Fruit fly (Drosophila melanogaster) whole organism, embryonic: ENCODE results near the gene CG11089.
A peak's percentile ranks its signal among the peaks of the same experiment; 100 is the strongest.

Experiments used
- Ada2b ChIP-seq: fragments of 200-800 bp; sonication (Bioruptor generic); IDR thresholded peaks from 2 replicates; pipeline ENCODE4 v1.3.6; 2022; ENCODE audit warnings: missing biosample characterization, missing genetic modification characterization
- Blimp-1 ChIP-seq: fragments of 200-800 bp; sonication (Bioruptor generic); optimal IDR thresholded peaks from 3 replicates; lab custom pipeline; 2018; ENCODE audit warnings: missing biosample characterization, missing genetic modification characterization, mild to moderate bottlenecking, moderate library complexity, missing genetic modification reagents
- C15 ChIP-seq: fragments of 200-800 bp; sonication (Bioruptor generic); IDR thresholded peaks from 3 replicates; pipeline ENCODE4 v1.3.6; 2022; ENCODE audit warnings: missing biosample characterization, missing genetic modification characterization
- CG10959 ChIP-seq: fragments of 200-800 bp; sonication (Bioruptor generic); IDR thresholded peaks from 2 replicates; pipeline ENCODE4 v1.3.6; 2022; ENCODE audit warnings: missing biosample characterization, missing genetic modification characterization
- CG11723 ChIP-seq: fragments of 200-800 bp; sonication (Bioruptor generic); optimal IDR thresholded peaks from 2 replicates; lab custom pipeline; 2017; ENCODE audit warnings: missing biosample characterization, mild to moderate bottlenecking, missing genetic modification characterization
- CG12236 ChIP-seq: fragments of 200-800 bp; sonication (Bioruptor generic); optimal IDR thresholded peaks from 2 replicates; lab custom pipeline; 2016; ENCODE audit warnings: missing biosample characterization, missing genetic modification characterization
- CG12744 ChIP-seq: fragments of 200-800 bp; sonication (Bioruptor generic); optimal IDR thresholded peaks from 2 replicates; lab custom pipeline; 2016; ENCODE audit warnings: missing biosample characterization, missing genetic modification characterization
- CG12942 ChIP-seq: fragments of 200-800 bp; sonication (Bioruptor generic); optimal IDR thresholded peaks from 3 replicates; lab custom pipeline; 2016; ENCODE audit warnings: missing biosample characterization, missing genetic modification characterization
- CG13287 ChIP-seq: fragments of 200-800 bp; sonication (Bioruptor generic); IDR thresholded peaks from 2 replicates; pipeline ENCODE4 v1.3.6; 2022; ENCODE audit warnings: missing biosample characterization, missing genetic modification characterization; ENCODE audit not compliant: partially characterized antibody
- CG13894 ChIP-seq: fragments of 200-800 bp; sonication (Bioruptor generic); optimal IDR thresholded peaks from 3 replicates; lab custom pipeline; 2018; ENCODE audit warnings: missing biosample characterization, mild to moderate bottlenecking, missing genetic modification characterization, moderate library complexity
- CG1529 ChIP-seq: fragments of 200-800 bp; sonication (Bioruptor generic); optimal IDR thresholded peaks from 3 replicates; lab custom pipeline; 2018; ENCODE audit warnings: missing biosample characterization, missing genetic modification characterization
- CG16863 ChIP-seq: fragments of 200-800 bp; sonication (Bioruptor generic); optimal IDR thresholded peaks from 3 replicates; lab custom pipeline; 2016; ENCODE audit warnings: missing biosample characterization, missing genetic modification characterization
- CG17328 ChIP-seq: fragments of 200-800 bp; sonication (Bioruptor generic); IDR thresholded peaks from 2 replicates; pipeline ENCODE4 v1.3.6; 2022; ENCODE audit warnings: missing biosample characterization, missing genetic modification characterization
- CG18619 ChIP-seq: fragments of 200-800 bp; sonication (Bioruptor generic); optimal IDR thresholded peaks from 3 replicates; lab custom pipeline; 2017; ENCODE audit warnings: missing biosample characterization, mild to moderate bottlenecking, missing genetic modification characterization
- CG2678 ChIP-seq: fragments of 200-800 bp; sonication (Bioruptor generic); optimal IDR thresholded peaks from 3 replicates; lab custom pipeline; 2019; ENCODE audit warnings: missing biosample characterization, mild to moderate bottlenecking, missing genetic modification characterization, moderate library complexity
- CG3995 ChIP-seq: fragments of 200-800 bp; sonication (Bioruptor generic); optimal IDR thresholded peaks from 3 replicates; lab custom pipeline; 2016; ENCODE audit warnings: missing biosample characterization, missing genetic modification characterization
- CG4282 ChIP-seq: fragments of 200-800 bp; sonication (Bioruptor generic); optimal IDR thresholded peaks from 2 replicates; lab custom pipeline; 2016; ENCODE audit warnings: missing biosample characterization, missing genetic modification characterization
- CG4424 ChIP-seq: fragments of 200-800 bp; sonication (Bioruptor generic); optimal IDR thresholded peaks from 3 replicates; lab custom pipeline; 2016; ENCODE audit warnings: missing biosample characterization, missing genetic modification characterization
- CG4820 ChIP-seq: fragments of 200-800 bp; sonication (Bioruptor generic); optimal IDR thresholded peaks from 3 replicates; lab custom pipeline; 2016; ENCODE audit warnings: missing biosample characterization, missing genetic modification characterization
- CG6654 ChIP-seq: fragments of 200-800 bp; sonication (Bioruptor generic); optimal IDR thresholded peaks from 2 replicates; lab custom pipeline; 2017; ENCODE audit warnings: missing biosample characterization, mild to moderate bottlenecking, missing genetic modification characterization
- CG6854 ChIP-seq: fragments of 200-800 bp; sonication (Bioruptor generic); optimal IDR thresholded peaks from 3 replicates; lab custom pipeline; 2017; ENCODE audit warnings: missing biosample characterization, mild to moderate bottlenecking, missing genetic modification characterization
- CG9727 ChIP-seq: fragments of 200-800 bp; sonication (Bioruptor generic); optimal IDR thresholded peaks from 3 replicates; lab custom pipeline; 2017; ENCODE audit warnings: missing biosample characterization, mild to moderate bottlenecking, missing genetic modification characterization
- CG9932 ChIP-seq: fragments of 200-800 bp; sonication (Bioruptor generic); IDR thresholded peaks from 2 replicates; pipeline ENCODE4 v1.3.6; 2022; ENCODE audit warnings: missing biosample characterization, missing genetic modification characterization
- D ChIP-seq, 2 experiments: fragments of 200-800 bp in 1 of 2; fragments of >200 bp in 1 of 2; sonication (Bioruptor generic) in 1 of 2; optimal IDR thresholded peaks; 2 replicates in 1 of 2; 3 replicates in 1 of 2; lab custom pipeline; 2017; ENCODE audit warnings: mild to moderate bottlenecking in 1 of 2, missing biosample characterization in 1 of 2, missing genetic modification characterization in 1 of 2, missing genetic modification reagents in 1 of 2
- D19A ChIP-seq: fragments of 200-800 bp; optimal IDR thresholded peaks from 3 replicates; lab custom pipeline; 2019; ENCODE audit warnings: missing biosample characterization, mild to moderate bottlenecking, missing genetic modification characterization, moderate library complexity
- Dp ChIP-seq: fragments of 200-800 bp; sonication (Bioruptor generic); optimal IDR thresholded peaks from 2 replicates; lab custom pipeline; 2018; ENCODE audit warnings: missing biosample characterization, mild to moderate bottlenecking, missing genetic modification characterization, moderate library complexity
- Eip74EF ChIP-seq, 2 experiments: fragments of 200-800 bp in 1 of 2; fragments of >200 bp in 1 of 2; sonication (Bioruptor generic) in 1 of 2; optimal IDR thresholded peaks; 2 replicates each; lab custom pipeline; 2017 to 2019; ENCODE audit warnings: missing biosample characterization in 2 of 2, missing genetic modification characterization in 2 of 2, mild to moderate bottlenecking in 1 of 2, moderate library complexity in 1 of 2
- Hand ChIP-seq: fragments of 200-800 bp; sonication (Bioruptor generic); optimal IDR thresholded peaks from 2 replicates; lab custom pipeline; 2017; ENCODE audit warnings: mild to moderate bottlenecking, missing biosample characterization, missing genetic modification reagents, missing genetic modification characterization
- Hmr ChIP-seq: fragments of 200-800 bp; sonication (Bioruptor generic); optimal IDR thresholded peaks from 3 replicates; lab custom pipeline; 2017; ENCODE audit warnings: mild to moderate bottlenecking, missing biosample characterization, missing genetic modification reagents, missing genetic modification characterization
- Hmx ChIP-seq: fragments of 200-800 bp; sonication (Bioruptor generic); optimal IDR thresholded peaks from 2 replicates; lab custom pipeline; 2016; ENCODE audit warnings: missing biosample characterization, missing genetic modification characterization
- Hr3 ChIP-seq: fragments of 200-800 bp; sonication (Bioruptor generic); optimal IDR thresholded peaks from 3 replicates; lab custom pipeline; 2016; ENCODE audit warnings: missing biosample characterization, missing genetic modification characterization
- Lpt ChIP-seq: fragments of >200 bp; optimal IDR thresholded peaks from 2 replicates; lab custom pipeline; 2018; ENCODE audit warnings: missing biosample characterization, missing genetic modification characterization
- NFAT ChIP-seq: fragments of 200-800 bp; sonication (Bioruptor generic); IDR thresholded peaks from 2 replicates; pipeline ENCODE4 v1.3.6; 2022; ENCODE audit warnings: missing biosample characterization, missing genetic modification characterization
- PHDP ChIP-seq: fragments of 200-800 bp; sonication (Bioruptor generic); optimal IDR thresholded peaks from 3 replicates; lab custom pipeline; 2018; ENCODE audit warnings: missing biosample characterization, mild to moderate bottlenecking, missing genetic modification characterization, moderate library complexity
- Sry-β ChIP-seq: fragments of 200-800 bp; sonication (Bioruptor generic); optimal IDR thresholded peaks from 2 replicates; lab custom pipeline; 2018; ENCODE audit warnings: missing biosample characterization, mild to moderate bottlenecking, missing genetic modification characterization, moderate library complexity
- Xrp1 ChIP-seq: fragments of 200-800 bp; sonication (Bioruptor generic); IDR thresholded peaks from 2 replicates; pipeline ENCODE4 v1.3.6; 2022; ENCODE audit warnings: missing biosample characterization, missing genetic modification characterization
- ato ChIP-seq: fragments of 200-800 bp; sonication (Bioruptor generic); IDR thresholded peaks from 2 replicates; pipeline ENCODE4 v1.3.6; 2022; ENCODE audit warnings: missing biosample characterization, missing genetic modification characterization; ENCODE audit not compliant: partially characterized antibody
- chinmo ChIP-seq: fragments of 200-800 bp; sonication (Bioruptor generic); IDR thresholded peaks from 4 replicates; pipeline ENCODE4 v1.3.6; 2022; ENCODE audit warnings: missing biosample characterization, missing genetic modification characterization; ENCODE audit not compliant: partially characterized antibody
- dpn ChIP-seq, 2 experiments: fragments of 200-800 bp; sonication (Bioruptor generic); optimal IDR thresholded peaks; 3 replicates each; lab custom pipeline; 2016; ENCODE audit warnings: missing biosample characterization in 2 of 2, missing genetic modification characterization in 2 of 2
- esg ChIP-seq: fragments of 200-800 bp; sonication (Bioruptor generic); conservative IDR thresholded peaks from 2 replicates; pipeline ENCODE4 v1.3.6; 2022; ENCODE audit warnings: missing biosample characterization, missing genetic modification characterization
- gce ChIP-seq: fragments of 200-800 bp; sonication (Bioruptor generic); IDR thresholded peaks from 3 replicates; pipeline ENCODE4 v1.3.6; 2022; ENCODE audit warnings: missing biosample characterization, missing genetic modification characterization
- gcm ChIP-seq: fragments of 200-800 bp; sonication (Bioruptor generic); optimal IDR thresholded peaks from 2 replicates; lab custom pipeline; 2019; ENCODE audit warnings: missing biosample characterization, mild to moderate bottlenecking, missing genetic modification characterization, moderate library complexity
- gt ChIP-seq: fragments of 200-800 bp; sonication (Bioruptor generic); IDR thresholded peaks from 2 replicates; pipeline ENCODE4 v1.3.6; 2022; ENCODE audit warnings: missing biosample characterization, missing genetic modification characterization
- hth ChIP-seq: fragments of >200 bp; optimal IDR thresholded peaks from 2 replicates; lab custom pipeline; 2017; ENCODE audit warnings: inconsistent platforms
- luna ChIP-seq: fragments of 200-800 bp; sonication (Bioruptor generic); optimal IDR thresholded peaks from 2 replicates; lab custom pipeline; 2016; ENCODE audit warnings: missing biosample characterization, missing genetic modification characterization
- org-1 ChIP-seq: fragments of 200-800 bp; sonication (Bioruptor generic); optimal IDR thresholded peaks from 2 replicates; lab custom pipeline; 2017; ENCODE audit warnings: missing biosample characterization, missing genetic modification characterization
- run ChIP-seq: fragments of 200-800 bp; sonication (Bioruptor generic); optimal IDR thresholded peaks from 3 replicates; lab custom pipeline; 2018; ENCODE audit warnings: missing biosample characterization, mild to moderate bottlenecking, missing genetic modification characterization
- slp2 ChIP-seq: fragments of 200-800 bp; sonication (Bioruptor generic); optimal IDR thresholded peaks from 2 replicates; lab custom pipeline; 2016; ENCODE audit warnings: missing biosample characterization, missing genetic modification characterization
- sug ChIP-seq: fragments of 200-800 bp; optimal IDR thresholded peaks from 2 replicates; lab custom pipeline; 2019; ENCODE audit warnings: missing biosample characterization, mild to moderate bottlenecking, missing genetic modification characterization, moderate library complexity
- tin ChIP-seq: fragments of 200-800 bp; sonication (Bioruptor generic); optimal IDR thresholded peaks from 3 replicates; lab custom pipeline; 2016; ENCODE audit warnings: missing biosample characterization, missing genetic modification characterization
- twi ChIP-seq: fragments of 200-800 bp; optimal IDR thresholded peaks from 2 replicates; lab custom pipeline; 2019; ENCODE audit warnings: missing biosample characterization, mild to moderate bottlenecking, missing genetic modification characterization, moderate library complexity

CG11089 gene

dm6 chr3R:24850420-24850819, 26.4 kb upstream of the CG11089 start, which contains the start of gene CG7006 (continued):
- TF ChIP-seq sug (no peak), CG12236 (GFP tag; lab: Kevin White, UChicago) (no peak), CG12744 (GFP tag; lab: Kevin White, UChicago) (peak; percentile 68), luna (GFP tag; lab: Kevin White, UChicago) (peak; percentile 16), CG12942 (GFP tag; lab: Kevin White, UChicago) (peak; percentile 78), slp2 (GFP tag; lab: Kevin White, UChicago) (peak; percentile 60), CG6854 (GFP tag; lab: Kevin White, UChicago) (no peak), D19A (no peak), org-1 (no peak), gcm (GFP tag; lab: Kevin White, UChicago) (no peak), Hr3 (GFP tag; lab: Kevin White, UChicago) (peak; percentile 62), Eip74EF (GFP tag; optimal IDR thresholded peaks at IDR 0.05; lab: Kevin White, UChicago) (no peak), CG13894 (tag; lab: Kevin White, UChicago) (no peak), CG13287 (GFP tag; lab: Robert Waterston, UW) (peak; percentile 85), Hmx (GFP tag; lab: Kevin White, UChicago) (no peak), CG16863 (GFP tag; lab: Kevin White, UChicago) (peak; percentile 43), tin (GFP tag; lab: Kevin White, UChicago) (peak; percentile 71), twi (tag; lab: Kevin White, UChicago) (no peak), CG9727 (GFP tag; lab: Kevin White, UChicago) (peak; percentile 10), Lpt (GFP tag; lab: Kevin White, UChicago) (no peak), Ada2b (GFP tag; lab: Robert Waterston, UW) (no peak), CG9932 (GFP tag; lab: Robert Waterston, UW) (peak; percentile 96), NFAT (GFP tag; lab: Robert Waterston, UW) (peak; percentile 94), Blimp-1 (GFP tag; lab: Kevin White, UChicago) (no peak), gce (GFP tag; lab: Robert Waterston, UW) (no peak), CG2678 (tag; lab: Kevin White, UChicago) (no peak), chinmo (no peak; the same call in 3 of the 4 replicates), CG18619 (GFP tag; lab: Kevin White, UChicago) (peak; percentile 8), C15 (GFP tag; lab: Robert Waterston, UW) (no peak), D (optimal IDR thresholded peaks at IDR 0.05; lab: Kevin White, UChicago) (no peak), D (GFP tag; optimal IDR thresholded peaks at IDR 0.05; lab: Kevin White, UChicago) (no peak), Hmr (peak; percentile 73), CG6654 (GFP tag; lab: Kevin White, UChicago) (no peak), ato (peak; percentile 75), Dp (GFP tag; lab: Kevin White, UChicago) (peak; percentile 98), CG11723 (GFP tag; lab: Kevin White, UChicago) (no peak), dpn (GFP tag; optimal IDR thresholded peaks at IDR 0.05; lab: Kevin White, UChicago) (peak; percentile 84 to 92), CG17328 (GFP tag; lab: Robert Waterston, UW) (peak; percentile 14; the same call in 1 of the 2 replicates), Hand (GFP tag; lab: Kevin White, UChicago) (no peak), run (tag; lab: Kevin White, UChicago) (no peak), CG4282 (GFP tag; lab: Kevin White, UChicago) (peak; percentile 71), CG4820 (GFP tag; lab: Kevin White, UChicago) (peak; percentile 54), Sry-β (GFP tag; lab: Kevin White, UChicago) (no peak), CG1529 (no peak), CG3995 (GFP tag; lab: Kevin White, UChicago) (peak; percentile 56), CG4424 (peak; percentile 65), hth (lab: Kevin White, UChicago) (no peak), PHDP (tag; lab: Kevin White, UChicago) (no peak), CG10959 (GFP tag; lab: Robert Waterston, UW) (no peak; the same call in 1 of the 2 replicates), gt (GFP tag; lab: Robert Waterston, UW) (no peak; the same call in 1 of the 2 replicates), Xrp1 (GFP tag; lab: Robert Waterston, UW) (peak; percentile 79), esg (GFP tag; lab: Robert Waterston, UW) (no peak)
